Worm (Caenorhabditis elegans): ENCODE data around the gene wht-5.

The wht-5 gene

ce11 chrIV:12336893-12337627, at the start of gene wht-5, which contains the start of gene F19B6.10:
Gene wht-5 (plus strand): TSS chrIV:12337577.
Gene F19B6.10 (plus strand): TSS chrIV:12337193.
- TF ChIP-seq klf-2 (GFP tag; conservative IDR thresholded peaks at IDR 0.05) (no peak), ztf-23 (GFP tag; IDR thresholded peaks at IDR 0.05) (no peak), ref-1 (GFP tag; conservative IDR thresholded peaks at IDR 0.05) (no peak), T22C8.4 (GFP tag; IDR thresholded peaks at IDR 0.05) (no peak), tab-1 (GFP tag; IDR thresholded peaks at IDR 0.05) (no peak), ztf-29 (GFP tag; IDR thresholded peaks at IDR 0.05) (no peak), med-1 (GFP tag; optimal IDR thresholded peaks at IDR 0.05; ENCODE audit: insufficient read depth) (no peak), cog-1 (tag; optimal IDR thresholded peaks at IDR 0.05) (no peak), flt-1 (GFP tag; IDR thresholded peaks at IDR 0.05) (no peak)

DNA sequence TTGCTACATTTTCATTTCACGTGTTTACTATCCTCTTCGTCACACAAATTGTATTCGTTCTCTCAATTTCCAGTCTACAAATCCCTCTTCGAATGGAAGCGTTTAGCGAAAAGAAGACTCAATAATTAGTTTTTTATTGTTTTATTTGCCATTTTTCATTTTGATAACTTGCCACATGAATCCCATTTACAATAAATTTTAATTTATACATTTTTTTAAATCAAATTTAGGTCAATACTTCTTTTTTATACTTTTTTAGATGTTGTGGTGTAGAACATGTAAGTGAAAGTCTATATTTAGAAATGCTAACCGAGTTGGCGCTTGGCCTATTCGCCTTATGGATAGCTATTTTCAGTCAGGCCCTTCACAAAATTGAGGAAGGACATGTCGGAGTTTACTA, 49.7 kb upstream of the wht-5 start, which contains the start of gene erl-1:
TSS of gene erl-1 (plus strand) at position 301 of the 400 bp plus-strand sequence.
- TF ChIP-seq ztf-23 (GFP tag; IDR thresholded peaks at IDR 0.05) (no peak), tab-1 (GFP tag; IDR thresholded peaks at IDR 0.05) (no peak), med-1 (GFP tag; optimal IDR thresholded peaks at IDR 0.05; ENCODE audit: insufficient read depth) (no peak), T22C8.4 (GFP tag; IDR thresholded peaks at IDR 0.05) (no peak), ztf-29 (GFP tag; IDR thresholded peaks at IDR 0.05) (no peak), cog-1 (tag; optimal IDR thresholded peaks at IDR 0.05) (no peak), klf-2 (GFP tag; conservative IDR thresholded peaks at IDR 0.05) (no peak), flt-1 (GFP tag; IDR thresholded peaks at IDR 0.05) (no peak), ref-1 (GFP tag; conservative IDR thresholded peaks at IDR 0.05) (no peak)

DNA sequence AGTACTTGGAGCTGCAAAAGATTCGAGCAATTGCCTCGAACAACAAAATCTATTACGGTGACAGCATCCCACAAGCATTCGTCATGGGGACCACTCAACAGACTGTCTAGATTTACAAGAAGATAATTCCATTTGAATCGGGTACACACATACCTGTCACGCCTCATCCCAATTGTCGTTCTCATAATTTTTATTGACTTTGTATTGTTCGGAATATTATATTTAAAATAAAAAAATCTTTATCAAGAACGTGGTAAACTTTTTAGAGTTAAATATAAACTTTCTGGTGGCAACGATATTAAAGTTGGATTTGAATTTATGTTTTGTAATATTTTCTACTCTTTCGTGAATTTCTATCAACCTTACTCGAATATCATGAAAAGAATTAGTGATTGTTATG, 48.2 kb upstream of the wht-5 start, which contains the start of gene C42C1.9:
TSS of gene C42C1.9 (plus strand) at position 301 of the 400 bp plus-strand sequence.
- TF ChIP-seq cog-1 (tag; optimal IDR thresholded peaks at IDR 0.05) (no peak), flt-1 (GFP tag; IDR thresholded peaks at IDR 0.05) (no peak), ztf-29 (GFP tag; IDR thresholded peaks at IDR 0.05) (no peak), tab-1 (GFP tag; IDR thresholded peaks at IDR 0.05) (no peak), klf-2 (GFP tag; conservative IDR thresholded peaks at IDR 0.05) (no peak), med-1 (GFP tag; optimal IDR thresholded peaks at IDR 0.05; ENCODE audit: insufficient read depth) (no peak), ref-1 (GFP tag; conservative IDR thresholded peaks at IDR 0.05) (no peak), T22C8.4 (GFP tag; IDR thresholded peaks at IDR 0.05) (no peak), ztf-23 (GFP tag; IDR thresholded peaks at IDR 0.05) (no peak)

DNA sequence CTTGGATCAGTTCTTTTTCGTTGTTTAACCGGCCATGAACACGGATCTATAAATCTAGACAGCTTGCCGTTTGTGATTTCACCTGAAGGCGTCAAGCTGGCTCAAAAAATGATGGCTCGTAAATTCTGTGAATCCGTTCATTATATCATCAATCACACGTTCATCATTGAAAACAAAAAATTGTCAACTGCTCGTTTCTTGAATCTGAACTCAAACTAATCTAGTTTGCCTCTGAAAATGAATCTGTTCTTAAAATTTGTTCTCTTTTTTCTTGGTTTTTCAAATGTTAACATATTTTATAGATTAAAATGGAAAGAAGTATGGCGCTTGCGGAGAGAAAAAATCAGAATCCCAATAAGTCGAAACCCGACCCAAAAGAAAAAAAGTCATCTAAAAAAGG, 46.6 kb upstream of the wht-5 start, which contains the start of gene C42C1.8:
TSS of gene C42C1.8 (plus strand) at position 301 of the 400 bp plus-strand sequence.
- no peak for TF ChIP-seq klf-2 (GFP tag; conservative IDR thresholded peaks at IDR 0.05)
- TF ChIP-seq T22C8.4 (GFP tag; IDR thresholded peaks at IDR 0.05), result no peak
- TF ChIP-seq ref-1 (GFP tag; conservative IDR thresholded peaks at IDR 0.05), result no peak
- no peak for TF ChIP-seq cog-1 (tag; optimal IDR thresholded peaks at IDR 0.05)
- TF ChIP-seq med-1 (GFP tag; optimal IDR thresholded peaks at IDR 0.05; ENCODE audit: insufficient read depth), result no peak
- no peak for TF ChIP-seq flt-1 (GFP tag; IDR thresholded peaks at IDR 0.05)
- TF ChIP-seq tab-1 (GFP tag; IDR thresholded peaks at IDR 0.05), result no peak

- TF ChIP-seq ztf-23 (GFP tag; IDR thresholded peaks at IDR 0.05) (no peak), flt-1 (GFP tag; IDR thresholded peaks at IDR 0.05) (no peak), ref-1 (GFP tag; conservative IDR thresholded peaks at IDR 0.05) (no peak), med-1 (GFP tag; optimal IDR thresholded peaks at IDR 0.05; ENCODE audit: insufficient read depth) (no peak), klf-2 (GFP tag; conservative IDR thresholded peaks at IDR 0.05) (no peak), ztf-29 (GFP tag; IDR thresholded peaks at IDR 0.05) (no peak), T22C8.4 (GFP tag; IDR thresholded peaks at IDR 0.05) (no peak), tab-1 (GFP tag; IDR thresholded peaks at IDR 0.05) (no peak), cog-1 (tag; optimal IDR thresholded peaks at IDR 0.05) (no peak)
Measured at ce11 chrIV:12301161-12301560, 36.2 kb upstream of the wht-5 start, which contains the start of gene oac-59. Gene oac-59 (minus strand): TSS chrIV:12301261.

- TF ChIP-seq klf-2 (GFP tag; conservative IDR thresholded peaks at IDR 0.05) (no peak), med-1 (GFP tag; optimal IDR thresholded peaks at IDR 0.05; ENCODE audit: insufficient read depth) (no peak), ztf-29 (GFP tag; IDR thresholded peaks at IDR 0.05) (no peak), T22C8.4 (GFP tag; IDR thresholded peaks at IDR 0.05) (no peak), cog-1 (tag; optimal IDR thresholded peaks at IDR 0.05) (no peak), flt-1 (GFP tag; IDR thresholded peaks at IDR 0.05) (no peak)
Measured at ce11 chrIV:12302885-12303284, 34.5 kb upstream of the wht-5 start.

ce11 chrIV:12304750-12305149, 32.6 kb upstream of the wht-5 start:
- TF ChIP-seq flt-1 (GFP tag; IDR thresholded peaks at IDR 0.05) (no peak), ref-1 (GFP tag; conservative IDR thresholded peaks at IDR 0.05) (no peak), T22C8.4 (GFP tag; IDR thresholded peaks at IDR 0.05) (no peak), tab-1 (GFP tag; IDR thresholded peaks at IDR 0.05) (no peak), med-1 (GFP tag; optimal IDR thresholded peaks at IDR 0.05; ENCODE audit: insufficient read depth) (no peak), cog-1 (tag; optimal IDR thresholded peaks at IDR 0.05) (no peak), ztf-29 (GFP tag; IDR thresholded peaks at IDR 0.05) (no peak), ztf-23 (GFP tag; IDR thresholded peaks at IDR 0.05) (no peak)

DNA sequence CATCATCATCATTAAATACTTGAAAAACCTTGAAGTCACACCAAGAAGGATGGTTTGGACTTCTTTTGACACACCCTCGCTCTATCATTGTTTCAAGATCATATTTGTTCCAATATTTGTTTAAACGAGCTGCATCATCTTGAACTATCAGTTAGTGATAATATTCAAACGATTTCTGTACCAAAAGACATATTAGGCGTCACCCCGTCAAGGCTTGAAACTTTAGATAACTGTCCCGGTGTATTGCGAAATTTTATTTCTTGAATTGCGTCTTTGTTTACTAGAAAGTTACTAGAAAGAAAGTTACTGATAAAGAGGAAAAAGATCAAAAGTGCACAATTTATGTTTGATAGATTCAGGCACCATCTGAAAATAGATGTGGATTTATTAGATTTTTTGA, 31.4 kb upstream of the wht-5 start:
- TF ChIP-seq klf-2 (GFP tag; conservative IDR thresholded peaks at IDR 0.05) (no peak), flt-1 (GFP tag; IDR thresholded peaks at IDR 0.05) (no peak), med-1 (GFP tag; optimal IDR thresholded peaks at IDR 0.05; ENCODE audit: insufficient read depth) (no peak), cog-1 (tag; optimal IDR thresholded peaks at IDR 0.05) (no peak), ztf-29 (GFP tag; IDR thresholded peaks at IDR 0.05) (no peak), tab-1 (GFP tag; IDR thresholded peaks at IDR 0.05) (no peak), T22C8.4 (GFP tag; IDR thresholded peaks at IDR 0.05) (no peak), ztf-23 (GFP tag; IDR thresholded peaks at IDR 0.05) (no peak), ref-1 (GFP tag; conservative IDR thresholded peaks at IDR 0.05) (no peak)

- no peak for TF ChIP-seq flt-1 (GFP tag; IDR thresholded peaks at IDR 0.05)
Measured at ce11 chrIV:12307720-12308119, 29.7 kb upstream of the wht-5 start, which contains the start of gene oac-57. Gene oac-57 (minus strand): TSS chrIV:12307820.

Measured in whole organism, midembryonic.